Fruit fly (Drosophila melanogaster) whole organism, prepupa: ENCODE measurements around the gene CG4462.

Experiments used
- CG6854 ChIP-seq: fragments of 200-800 bp; sonication (Bioruptor generic); optimal IDR thresholded peaks from 2 replicates; lab custom pipeline; 2017; ENCODE audit warnings: missing biosample characterization, mild to moderate bottlenecking, missing genetic modification characterization
- Ets21C ChIP-seq: fragments of 200-800 bp; sonication (Bioruptor generic); optimal IDR thresholded peaks from 3 replicates; lab custom pipeline; 2016; ENCODE audit warnings: missing biosample characterization, missing genetic modification characterization
- Hr39 ChIP-seq: fragments of 200-800 bp; sonication (Bioruptor generic); optimal IDR thresholded peaks from 2 replicates; lab custom pipeline; 2016; ENCODE audit warnings: missing biosample characterization, missing genetic modification characterization
- ss ChIP-seq, 2 experiments: fragments of 200-800 bp; sonication (Bioruptor generic); optimal IDR thresholded peaks; 2 replicates in 1 of 2; 3 replicates in 1 of 2; lab custom pipeline; 2017 to 2018; ENCODE audit warnings: mild to moderate bottlenecking in 2 of 2, missing biosample characterization in 2 of 2, missing genetic modification characterization in 2 of 2, moderate library complexity in 1 of 2

dm6 chr3R:19934840-19935776 lies 9.9 kb upstream of the CG4462 start, which contains the start of gene mira:
- TF ChIP-seq Ets21C: no peak
- no peak for TF ChIP-seq CG6854 (GFP tag; lab: Kevin White, UChicago)
- TF ChIP-seq Hr39 (GFP tag; lab: Kevin White, UChicago): no peak
- TF ChIP-seq ss (GFP tag; optimal IDR thresholded peaks at IDR 0.05; lab: Kevin White, UChicago): no peak
